Worm (Caenorhabditis elegans) whole organism, young adult: ENCODE results near the gene R74.2.

ENCODE experiments used
- F23B12.7 ChIP-seq: sonication (generic microtip); optimal IDR thresholded peaks from 2 replicates; lab custom pipeline; 2017; ENCODE audit warnings: missing genetic modification characterization, mild to moderate bottlenecking, missing compliant biosample characterization, antibody characterized with exemption, moderate library complexity; ENCODE audit not compliant: insufficient read depth
- let-607 ChIP-seq, 2 experiments: fragments of 200-800 bp in 1 of 2; sonication (Bioruptor generic) in 1 of 2; sonication (generic microtip) in 1 of 2; optimal IDR thresholded peaks; 2 replicates each; lab custom pipeline; 2016 to 2018; ENCODE audit warnings: mild to moderate bottlenecking in 2 of 2, missing compliant biosample characterization in 2 of 2, missing genetic modification characterization in 2 of 2, moderate library complexity in 2 of 2, missing genotype in 1 of 2
- nfyb-1 ChIP-seq: fragments of 200-800 bp; sonication (Bioruptor generic); IDR thresholded peaks from 2 replicates; pipeline ENCODE4 v1.3.6; 2022; ENCODE audit warnings: missing genetic modification reagents, missing genetic modification characterization, missing compliant biosample characterization
- nhr-90 ChIP-seq: sonication (generic microtip); optimal IDR thresholded peaks from 2 replicates; lab custom pipeline; 2016; ENCODE audit warnings: missing genotype, mild to moderate bottlenecking, missing genetic modification characterization, missing compliant biosample characterization
- rpc-1 ChIP-seq, 2 experiments: fragments of 150-350 bp in 1 of 2; sonication (generic microtip) in 1 of 2; optimal IDR thresholded peaks; 2 replicates each; lab custom pipeline; 2014 to 2018; ENCODE audit warnings: missing biosample characterization in 1 of 2, missing genetic modification characterization in 1 of 2, missing genetic modification reagents in 1 of 2, missing genotype in 1 of 2
- ztf-18 ChIP-seq: sonication (generic microtip); optimal IDR thresholded peaks from 2 replicates; lab custom pipeline; 2016; ENCODE audit warnings: missing genotype, mild to moderate bottlenecking, missing genetic modification characterization, missing compliant biosample characterization

DNA sequence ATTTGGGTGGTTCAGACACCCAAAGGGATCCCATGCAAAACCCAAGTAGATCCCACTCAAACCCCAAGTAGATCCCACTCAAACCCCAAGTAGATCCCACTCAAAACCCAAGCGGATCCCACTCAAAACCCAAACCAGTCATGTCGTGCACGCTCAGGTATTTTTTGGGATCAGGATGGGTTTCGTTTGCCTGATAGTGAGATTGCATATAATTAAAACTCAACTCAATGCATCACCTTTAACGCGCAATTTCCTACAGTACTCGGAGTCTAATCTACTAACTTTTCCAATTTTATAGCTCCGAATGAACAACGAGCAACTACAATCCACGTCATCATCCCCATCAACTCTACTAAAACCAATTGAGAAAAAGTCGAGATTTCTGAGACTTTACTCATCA, 21.2 kb downstream of the R74.2 start, which contains the start of gene phlp-2:
- no peak for TF ChIP-seq let-607 (tag; optimal IDR thresholded peaks at IDR 0.05; lab: Kevin White, UChicago)
- TF ChIP-seq rpc-1 (optimal IDR thresholded peaks at IDR 0.05; lab: Kevin White, UChicago) = no peak
- TF ChIP-seq rpc-1 (tag; optimal IDR thresholded peaks at IDR 0.05; lab: Kevin White, UChicago) = no peak
- no peak for TF ChIP-seq F23B12.7
- no peak for TF ChIP-seq ztf-18 (tag; lab: Kevin White, UChicago)
- no peak for TF ChIP-seq nhr-90 (tag; lab: Kevin White, UChicago)
- 0 out of 2 replicates have a peak, but pooled peaks have one; percentile 19 for TF ChIP-seq nfyb-1 (GFP tag; lab: Robert Waterston, UW)
